Worm (Caenorhabditis elegans): ENCODE results near the gene B0361.3.

ce11 chrIII:7322018-7322417 is 40.8 kb downstream of the B0361.3 start:
- TF ChIP-seq sptf-1 (tag; optimal IDR thresholded peaks at IDR 0.05) (no peak), lin-13 (tag; optimal IDR thresholded peaks at IDR 0.05) (no peak), unc-39 (tag; optimal IDR thresholded peaks at IDR 0.05) (no peak), nhr-237 (tag; optimal IDR thresholded peaks at IDR 0.05) (no peak), bed-3 (GFP tag; optimal IDR thresholded peaks at IDR 0.05) (no peak), ces-1 (GFP tag; optimal IDR thresholded peaks at IDR 0.05) (no peak), blmp-1 (tag; optimal IDR thresholded peaks at IDR 0.05) (no peak), nhr-76 (tag; optimal IDR thresholded peaks at IDR 0.05) (no peak), snpc-4 (tag; optimal IDR thresholded peaks at IDR 0.05) (no peak), mep-1 (tag; optimal IDR thresholded peaks at IDR 0.05) (no peak), ceh-39 (tag; optimal IDR thresholded peaks at IDR 0.05) (no peak), mab-5 (tag; optimal IDR thresholded peaks at IDR 0.05) (no peak)
